Fruit fly (Drosophila melanogaster): ENCODE data around the gene Pcyt2.

Pcyt2 gene

DNA sequence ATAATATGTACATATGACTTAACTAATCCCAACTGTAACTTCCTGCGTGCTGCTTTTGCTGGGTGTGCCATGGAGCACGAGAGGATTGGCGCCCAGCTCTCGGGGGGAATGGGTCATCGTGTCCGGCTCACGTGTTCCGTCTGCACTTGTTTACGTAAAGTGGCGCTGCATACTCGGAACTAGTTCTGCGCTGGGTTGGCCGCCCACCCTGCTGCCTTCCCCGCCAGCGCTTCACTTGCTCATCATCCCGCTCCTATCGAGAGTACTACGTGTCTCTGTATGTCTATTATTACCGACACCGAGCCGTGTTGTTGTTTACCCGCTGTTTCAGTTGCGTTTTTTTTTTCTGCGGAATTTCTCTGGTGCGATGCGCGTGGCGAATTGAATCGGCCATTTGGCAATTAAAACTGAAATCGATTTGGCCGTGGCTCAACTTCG is 3.6 kb upstream of the Pcyt2 start:
- TF ChIP-seq ato (GFP tag; IDR thresholded peaks at IDR 0.05; ENCODE audit: partially characterized antibody) (0 out of 2 replicates have a peak, but pooled peaks have one; percentile 32), crol (GFP tag; IDR thresholded peaks at IDR 0.05) (peak; percentile 84), CG2199 (GFP tag; IDR thresholded peaks at IDR 0.05) (0 out of 3 replicates have a peak, but pooled peaks have one; percentile 27), Pdp1 (GFP tag; optimal IDR thresholded peaks at IDR 0.05) (peak in 1 of 2 experiments; percentile 4), CG6765 (GFP tag; optimal IDR thresholded peaks at IDR 0.05) (no peak), mld (GFP tag; IDR thresholded peaks at IDR 0.05; ENCODE audit: partially characterized antibody) (0 out of 3 replicates have a peak, but pooled peaks have one; percentile 35), CG14014 (GFP tag; IDR thresholded peaks at IDR 0.05) (no peak), CG15514 (GFP tag; optimal IDR thresholded peaks at IDR 0.05) (peak; percentile 97), CG14860 (GFP tag; IDR thresholded peaks at IDR 0.05; ENCODE audit: partially characterized antibody) (0 out of 3 replicates have a peak, but pooled peaks have one; percentile 38), CG9437 (GFP tag; optimal IDR thresholded peaks at IDR 0.05) (peak; percentile 83), NK7.1 (GFP tag; optimal IDR thresholded peaks at IDR 0.05) (no peak), CG12769 (tag; optimal IDR thresholded peaks at IDR 0.05) (peak; percentile 16), pfk (GFP tag; optimal IDR thresholded peaks at IDR 0.05) (no peak), zen (tag; optimal IDR thresholded peaks at IDR 0.05) (no peak), tgo (GFP tag; IDR thresholded peaks at IDR 0.05) (no peak), grau (tag; optimal IDR thresholded peaks at IDR 0.05) (no peak), CG17328 (GFP tag; IDR thresholded peaks at IDR 0.05) (no peak), lmd (GFP tag; IDR thresholded peaks at IDR 0.05) (no peak), Six4 (GFP tag; optimal IDR thresholded peaks at IDR 0.05) (no peak), cwo (GFP tag; optimal IDR thresholded peaks at IDR 0.05) (peak; percentile 64), Dp (GFP tag; optimal IDR thresholded peaks at IDR 0.05) (no peak), Neu2 (GFP tag; optimal IDR thresholded peaks at IDR 0.05; ENCODE audit: borderline replicate concordance) (no peak), CG7963 (GFP tag; IDR thresholded peaks at IDR 0.05; ENCODE audit: partially characterized antibody) (no peak), CG12071 (GFP tag; optimal IDR thresholded peaks at IDR 0.05) (no peak), sd (tag; optimal IDR thresholded peaks at IDR 0.05) (peak; percentile 51), ems (GFP tag; optimal IDR thresholded peaks at IDR 0.05) (no peak), ind (GFP tag; optimal IDR thresholded peaks at IDR 0.05) (no peak), CG8089 (GFP tag; optimal IDR thresholded peaks at IDR 0.05) (no peak), CG3838 (GFP tag; optimal IDR thresholded peaks at IDR 0.05) (no peak), chinmo (GFP tag; IDR thresholded peaks at IDR 0.05; ENCODE audit: partially characterized antibody) (peak; percentile 81; the same call in 1 of the 4 replicates), so (GFP tag; IDR thresholded peaks at IDR 0.05) (peak; percentile 49; the same call in 1 of the 3 replicates), tna (GFP tag; IDR thresholded peaks at IDR 0.05; ENCODE audit: partially characterized antibody) (0 out of 2 replicates have a peak, but pooled peaks have one; percentile 17), CTCF (GFP tag; optimal IDR thresholded peaks at IDR 0.05) (peak; percentile 21)

DNA sequence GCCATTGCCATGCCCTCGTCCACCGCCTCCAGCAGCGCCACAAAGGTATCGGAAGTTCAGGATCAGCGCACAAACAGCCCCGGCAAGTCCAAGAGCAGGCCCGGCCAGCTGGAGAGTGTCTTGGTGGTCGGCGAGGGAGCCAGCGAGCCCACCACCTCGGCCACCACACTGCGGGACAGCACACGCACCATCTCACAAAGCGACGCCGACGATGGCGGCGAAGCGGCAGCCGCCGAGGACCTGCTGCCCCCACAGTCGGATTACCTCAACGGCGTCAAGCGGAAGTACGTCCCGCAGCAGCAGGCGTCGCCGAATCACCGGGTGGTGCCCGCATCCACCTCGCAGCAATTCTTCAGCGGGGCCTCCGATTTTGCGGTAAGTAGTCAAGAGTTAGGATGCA is 2.4 kb upstream of the Pcyt2 start:
- TF ChIP-seq Blimp-1 (GFP tag; optimal IDR thresholded peaks at IDR 0.05): no peak
- TF ChIP-seq pb (GFP tag; optimal IDR thresholded peaks at IDR 0.05): no peak
- TF ChIP-seq pzg (GFP tag; optimal IDR thresholded peaks at IDR 0.05): no peak
- no peak for TF ChIP-seq CG12299 (tag; optimal IDR thresholded peaks at IDR 0.05)
- TF ChIP-seq Ptx1 (GFP tag; IDR thresholded peaks at IDR 0.05): no peak
- TF ChIP-seq Ets65A (GFP tag): peak; percentile 85
- TF ChIP-seq CG11456 (GFP tag; IDR thresholded peaks at IDR 0.05): no peak
- TF ChIP-seq pho (GFP tag; optimal IDR thresholded peaks at IDR 0.05): no peak
- TF ChIP-seq CG13287 (GFP tag; IDR thresholded peaks at IDR 0.05; ENCODE audit: partially characterized antibody): no peak
- TF ChIP-seq Med (GFP tag): peak; percentile 33
- no peak for TF ChIP-seq fu2 (GFP tag; optimal IDR thresholded peaks at IDR 0.05)
- TF ChIP-seq sim (GFP tag; IDR thresholded peaks at IDR 0.05): no peak
- no peak for TF ChIP-seq ranshi (GFP tag; IDR thresholded peaks at IDR 0.05)
- no peak for TF ChIP-seq Rx (GFP tag; IDR thresholded peaks at IDR 0.05)
- TF ChIP-seq Hmr (GFP tag; optimal IDR thresholded peaks at IDR 0.05): no peak
- no peak for TF ChIP-seq fd96Cb (tag; optimal IDR thresholded peaks at IDR 0.05)
- TF ChIP-seq CG4328 (GFP tag; optimal IDR thresholded peaks at IDR 0.05): no peak
- 0 out of 3 replicates have a peak, but pooled peaks have one; percentile 7 for TF ChIP-seq CG16813 (GFP tag; IDR thresholded peaks at IDR 0.05; ENCODE audit: partially characterized antibody)
- TF ChIP-seq slbo (GFP tag; IDR thresholded peaks at IDR 0.05): 0 out of 2 replicates have a peak, but pooled peaks have one; percentile 9

Measured in whole organism, embryonic.